Worm (Caenorhabditis elegans): ENCODE data around the gene nasp-1.

DNA sequence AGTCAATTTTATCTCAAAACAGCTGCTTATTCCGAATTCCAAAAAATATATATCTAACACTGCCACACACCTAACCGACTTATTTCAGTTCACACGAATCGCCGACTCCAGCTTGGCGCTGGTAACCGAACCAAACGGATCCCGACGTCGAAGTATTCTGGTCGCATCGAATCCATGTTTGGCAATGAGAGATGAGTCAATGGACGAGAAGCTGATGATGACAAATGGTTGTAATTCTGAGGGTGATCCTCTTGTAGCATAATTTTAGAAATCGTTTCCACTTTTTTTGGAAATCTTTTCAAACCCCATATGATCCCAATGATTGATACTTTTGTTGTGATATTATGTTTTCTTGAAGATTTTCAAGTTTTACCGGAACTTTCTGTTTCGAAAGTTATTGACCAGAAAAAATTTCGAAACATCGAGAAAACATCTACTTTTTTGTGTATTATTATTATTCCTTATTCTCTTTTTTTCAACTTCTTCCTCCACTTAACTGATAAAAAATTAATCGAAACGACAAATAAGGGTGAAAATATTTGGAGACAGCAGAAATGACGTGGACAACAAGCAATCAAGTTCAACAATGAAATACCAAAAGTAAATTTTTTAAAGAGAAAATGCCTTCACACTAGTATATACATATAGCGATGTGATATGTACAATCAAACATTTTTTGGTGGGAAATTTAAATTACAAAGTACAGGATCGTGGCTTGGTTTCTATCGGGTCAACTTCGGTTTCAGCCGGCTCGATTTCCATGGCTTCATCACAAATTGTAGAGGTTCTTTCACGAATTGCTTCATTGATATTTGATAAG lies 43.7 kb downstream of the nasp-1 start:
- TF ChIP-seq lsy-2 (tag; optimal IDR thresholded peaks at IDR 0.05), result no peak
- no peak for TF ChIP-seq snpc-4 (tag; optimal IDR thresholded peaks at IDR 0.05)
- TF ChIP-seq ztf-11 (tag; optimal IDR thresholded peaks at IDR 0.05), result no peak
- no peak for TF ChIP-seq nhr-28 (tag; optimal IDR thresholded peaks at IDR 0.05)
- no peak for TF ChIP-seq nhr-12 (tag; optimal IDR thresholded peaks at IDR 0.05)
